Worm (Caenorhabditis elegans): ENCODE data around the gene pgp-5.

The pgp-5 gene

ce11 chrX:10900952-10901351, 41.9 kb upstream of the pgp-5 start (continued):
- peak; percentile 40; the same call in 1 of the 2 replicates for TF ChIP-seq hmg-1.2 (GFP tag; IDR thresholded peaks at IDR 0.05)
- no peak for TF ChIP-seq cebp-1 (GFP tag; IDR thresholded peaks at IDR 0.05)
- peak; percentile 35 for TF ChIP-seq cebp-1 (tag; optimal IDR thresholded peaks at IDR 0.05)
- TF ChIP-seq hlh-26 (GFP tag; conservative IDR thresholded peaks at IDR 0.05), result no peak
- no peak for TF ChIP-seq rcor-1 (GFP tag; IDR thresholded peaks at IDR 0.05)
- peak; percentile 49; the same call in 1 of the 2 replicates for TF ChIP-seq dox-1 (GFP tag; IDR thresholded peaks at IDR 0.05)
- TF ChIP-seq ztf-26 (tag; optimal IDR thresholded peaks at IDR 0.05), result no peak
- no peak for TF ChIP-seq F10E7.11 (tag; optimal IDR thresholded peaks at IDR 0.05)
- peak; percentile 45 for TF ChIP-seq chd-7 (tag; optimal IDR thresholded peaks at IDR 0.05)
- TF ChIP-seq Y95B8A.8 (GFP tag; IDR thresholded peaks at IDR 0.05), result no peak
- no peak for TF ChIP-seq ztf-6 (GFP tag; IDR thresholded peaks at IDR 0.05)
- peak; percentile 46 for TF ChIP-seq lin-40 (tag; optimal IDR thresholded peaks at IDR 0.05)
- no peak for TF ChIP-seq lin-26 (GFP tag; IDR thresholded peaks at IDR 0.05)
- TF ChIP-seq tbp1 (GFP tag; optimal IDR thresholded peaks at IDR 0.05), result no peak

- TF ChIP-seq lin-40 (tag; optimal IDR thresholded peaks at IDR 0.05) (peak; percentile 8), tlf-1 (GFP tag; optimal IDR thresholded peaks at IDR 0.05) (no peak), Y56A3A.18 (GFP tag; IDR thresholded peaks at IDR 0.05) (no peak), rec-8 (tag; optimal IDR thresholded peaks at IDR 0.05) (no peak), nfyb-1 (GFP tag; IDR thresholded peaks at IDR 0.05) (no peak), egl-44 (GFP tag; IDR thresholded peaks at IDR 0.05) (no peak), let-607 (tag; optimal IDR thresholded peaks at IDR 0.05) (no peak), snpc-1.1 (tag; optimal IDR thresholded peaks at IDR 0.05; ENCODE audit: insufficient read depth) (no peak), nhr-80 (tag; optimal IDR thresholded peaks at IDR 0.05) (peak; percentile 85), ztf-28 (GFP tag; IDR thresholded peaks at IDR 0.05) (no peak), Y95B8A.8 (GFP tag; IDR thresholded peaks at IDR 0.05) (no peak), nfya-2 (GFP tag; IDR thresholded peaks at IDR 0.05) (no peak), F49E8.2 (tag; optimal IDR thresholded peaks at IDR 0.05; ENCODE audit: insufficient read depth) (no peak), K11D2.4 (GFP tag; IDR thresholded peaks at IDR 0.05) (no peak), F52B5.7 (tag; optimal IDR thresholded peaks at IDR 0.05) (no peak), ztf-25 (GFP tag; IDR thresholded peaks at IDR 0.05) (no peak), dox-1 (GFP tag; IDR thresholded peaks at IDR 0.05) (peak; percentile 45), egl-18 (GFP tag; IDR thresholded peaks at IDR 0.05) (no peak), Y53G8AR.9 (GFP tag; conservative IDR thresholded peaks at IDR 0.05) (no peak), nfya-1 (tag; optimal IDR thresholded peaks at IDR 0.05; ENCODE audit: borderline replicate concordance, insufficient read depth) (no peak)
These were observed 41.1 kb upstream of the pgp-5 start, which contains the start of gene suca-1 for ce11 chrX:10900079-10900724. suca-1 (minus strand) TSS chrX:10900114.

- no peak for TF ChIP-seq him-1 (tag; optimal IDR thresholded peaks at IDR 0.05)
- no peak for TF ChIP-seq athp-1 (tag; optimal IDR thresholded peaks at IDR 0.05)
These were observed 37.4 kb upstream of the pgp-5 start, which contains the start of gene haly-1 for ce11 chrX:10896498-10896897. haly-1 (minus strand) TSS chrX:10896598.

ce11 chrX:10891890-10892289, 32.8 kb upstream of the pgp-5 start, which contains the start of gene F47B10.3:
F47B10.3 (plus strand) TSS chrX:10892190.
- TF ChIP-seq Y53G8AR.9 (GFP tag; conservative IDR thresholded peaks at IDR 0.05) (no peak), D2030.7 (GFP tag; IDR thresholded peaks at IDR 0.05) (no peak), snpc-1.1 (tag; optimal IDR thresholded peaks at IDR 0.05; ENCODE audit: insufficient read depth) (no peak), ceh-91 (GFP tag; IDR thresholded peaks at IDR 0.05) (no peak), dpl-1 (GFP tag; optimal IDR thresholded peaks at IDR 0.05) (no peak), lsl-1 (GFP tag; optimal IDR thresholded peaks at IDR 0.05) (no peak), ceh-27 (GFP tag; optimal IDR thresholded peaks at IDR 0.05) (no peak), ztf-26 (tag; optimal IDR thresholded peaks at IDR 0.05) (no peak), nfya-2 (GFP tag; IDR thresholded peaks at IDR 0.05) (no peak), Y53F4B.3 (GFP tag; IDR thresholded peaks at IDR 0.05) (no peak), B0035.1 (tag; optimal IDR thresholded peaks at IDR 0.05) (no peak), lin-40 (tag; optimal IDR thresholded peaks at IDR 0.05) (no peak), athp-1 (tag; optimal IDR thresholded peaks at IDR 0.05) (no peak)
